Fruit fly (Drosophila melanogaster) whole organism, adult: Measurements from ENCODE around the gene CG5885.
A peak's percentile ranks its signal among the peaks of the same experiment; 100 is the strongest.

ENCODE experiments used
- CG11617 ChIP-seq: fragments of 200-800 bp; sonication (Bioruptor generic); optimal IDR thresholded peaks from 2 replicates; lab custom pipeline; 2017; ENCODE audit warnings: mild to moderate bottlenecking, missing biosample characterization, missing genetic modification reagents, missing genetic modification characterization
- CG12768 ChIP-seq: fragments of 200-800 bp; sonication (Bioruptor generic); optimal IDR thresholded peaks from 2 replicates; lab custom pipeline; 2017; ENCODE audit warnings: missing biosample characterization, missing genetic modification characterization, mild to moderate bottlenecking, moderate library complexity, missing genetic modification reagents
- CG14711 ChIP-seq: fragments of 200-800 bp; sonication (Bioruptor generic); optimal IDR thresholded peaks from 2 replicates; lab custom pipeline; 2018; ENCODE audit warnings: missing biosample characterization, mild to moderate bottlenecking, missing genetic modification characterization, moderate library complexity
- CG1620 ChIP-seq: fragments of 200-800 bp; sonication (Bioruptor generic); optimal IDR thresholded peaks from 2 replicates; lab custom pipeline; 2016; ENCODE audit warnings: missing biosample characterization, missing genetic modification characterization
- CG33017 ChIP-seq: fragments of 200-800 bp; sonication (Bioruptor generic); optimal IDR thresholded peaks from 2 replicates; lab custom pipeline; 2018; ENCODE audit warnings: missing biosample characterization, mild to moderate bottlenecking, missing genetic modification characterization, moderate library complexity
- CG5204 ChIP-seq: fragments of 200-800 bp; sonication (Bioruptor generic); optimal IDR thresholded peaks from 2 replicates; lab custom pipeline; 2016; ENCODE audit warnings: missing biosample characterization, missing genetic modification characterization
- CG7045 ChIP-seq: fragments of 200-800 bp; sonication (Bioruptor generic); optimal IDR thresholded peaks from 2 replicates; lab custom pipeline; 2017; ENCODE audit warnings: missing biosample characterization, mild to moderate bottlenecking, missing genetic modification characterization
- CG7101 ChIP-seq: fragments of 200-800 bp; sonication (Bioruptor generic); optimal IDR thresholded peaks from 2 replicates; lab custom pipeline; 2018; ENCODE audit warnings: missing biosample characterization, mild to moderate bottlenecking, missing genetic modification characterization, moderate library complexity
- Clk ChIP-seq: fragments of 200-800 bp; sonication (Bioruptor generic); optimal IDR thresholded peaks from 2 replicates; lab custom pipeline; 2017; ENCODE audit warnings: missing biosample characterization, missing genetic modification characterization
- Crg-1 ChIP-seq: fragments of 200-800 bp; sonication (Bioruptor generic); optimal IDR thresholded peaks from 2 replicates; lab custom pipeline; 2016; ENCODE audit warnings: missing biosample characterization, missing genetic modification characterization
- Hr96 ChIP-seq: fragments of 200-800 bp; sonication (Bioruptor generic); optimal IDR thresholded peaks from 2 replicates; lab custom pipeline; 2016; ENCODE audit warnings: missing biosample characterization, missing genetic modification characterization
- Mnt ChIP-seq: fragments of 200-800 bp; sonication (Bioruptor generic); optimal IDR thresholded peaks from 2 replicates; lab custom pipeline; 2016; ENCODE audit warnings: missing biosample characterization, mild to moderate bottlenecking, missing genetic modification characterization
- bab1 ChIP-seq: fragments of 200-800 bp; sonication (Bioruptor generic); optimal IDR thresholded peaks from 3 replicates; lab custom pipeline; 2019; ENCODE audit warnings: missing biosample characterization, mild to moderate bottlenecking, missing genetic modification characterization, moderate library complexity
- cic ChIP-seq: fragments of 200-800 bp; sonication (Bioruptor generic); optimal IDR thresholded peaks from 2 replicates; lab custom pipeline; 2017; ENCODE audit warnings: missing biosample characterization, mild to moderate bottlenecking, missing genetic modification characterization, moderate library complexity
- cnc ChIP-seq, 2 experiments: fragments of >200 bp; optimal IDR thresholded peaks; 2 replicates each; lab custom pipeline; 2017
- kay ChIP-seq: fragments of 200-800 bp; sonication (Bioruptor generic); peaks from one replicate; lab custom pipeline; 2016; ENCODE audit warnings: missing biosample characterization, missing genetic modification characterization, borderline replicate concordance
- ovo ChIP-seq: fragments of 200-800 bp; sonication (Bioruptor generic); optimal IDR thresholded peaks from 2 replicates; lab custom pipeline; 2016; ENCODE audit warnings: missing biosample characterization, missing genetic modification characterization
- pad ChIP-seq: fragments of 200-800 bp; sonication (Bioruptor generic); optimal IDR thresholded peaks from 3 replicates; lab custom pipeline; 2017; ENCODE audit warnings: missing biosample characterization, missing genetic modification characterization, mild to moderate bottlenecking, moderate library complexity, missing genetic modification reagents
- tj ChIP-seq: fragments of 200-800 bp; sonication (Bioruptor generic); optimal IDR thresholded peaks from 3 replicates; lab custom pipeline; 2017; ENCODE audit warnings: missing biosample characterization, mild to moderate bottlenecking, missing genetic modification characterization, moderate library complexity
- toe ChIP-seq: fragments of 200-800 bp; sonication (Bioruptor generic); optimal IDR thresholded peaks from 2 replicates; lab custom pipeline; 2016; ENCODE audit warnings: missing biosample characterization, missing genetic modification characterization

The CG5885 gene

dm6 chr2L:9938631-9939256 lies 20.6 kb upstream of the CG5885 start, which contains the start of the genes Datp and CG4619:
Datp (minus strand) TSS chr2L:9938790.
CG4619 (plus strand) TSS chr2L:9938863.
- peak; percentile 13 for TF ChIP-seq CG7045
- peak; percentile 45 for TF ChIP-seq CG11617 (GFP tag; lab: Kevin White, UChicago)
- no peak for TF ChIP-seq Clk
- TF ChIP-seq CG1620 (GFP tag; lab: Kevin White, UChicago) = peak; percentile 83
- TF ChIP-seq Hr96 = peak; percentile 66
- TF ChIP-seq ovo (GFP tag; lab: Kevin White, UChicago) = peak; percentile 39
- TF ChIP-seq cnc (optimal IDR thresholded peaks at IDR 0.05; lab: Kevin White, UChicago) = no peak
- peak; percentile 64 for TF ChIP-seq CG12768 (GFP tag; lab: Kevin White, UChicago)
- TF ChIP-seq CG7101 (tag; lab: Kevin White, UChicago) = peak; percentile 82
- TF ChIP-seq toe (GFP tag; lab: Kevin White, UChicago) = peak; percentile 59
- peak; percentile 77 for TF ChIP-seq pad
- peak; percentile 67 for TF ChIP-seq CG14711 (tag; lab: Kevin White, UChicago)
- TF ChIP-seq Mnt (GFP tag; lab: Kevin White, UChicago) = peak; percentile 84
- TF ChIP-seq CG33017 = peak; percentile 32
- TF ChIP-seq cic = peak; percentile 39
- no peak for TF ChIP-seq tj (GFP tag; lab: Kevin White, UChicago)
- TF ChIP-seq bab1 (GFP tag; lab: Kevin White, UChicago) = peak; percentile 47
- TF ChIP-seq CG5204 (GFP tag; lab: Kevin White, UChicago) = no peak
- no peak for TF ChIP-seq kay (GFP tag; lab: Kevin White, UChicago)
- peak; percentile 84 for TF ChIP-seq Crg-1 (GFP tag; lab: Kevin White, UChicago)

DNA sequence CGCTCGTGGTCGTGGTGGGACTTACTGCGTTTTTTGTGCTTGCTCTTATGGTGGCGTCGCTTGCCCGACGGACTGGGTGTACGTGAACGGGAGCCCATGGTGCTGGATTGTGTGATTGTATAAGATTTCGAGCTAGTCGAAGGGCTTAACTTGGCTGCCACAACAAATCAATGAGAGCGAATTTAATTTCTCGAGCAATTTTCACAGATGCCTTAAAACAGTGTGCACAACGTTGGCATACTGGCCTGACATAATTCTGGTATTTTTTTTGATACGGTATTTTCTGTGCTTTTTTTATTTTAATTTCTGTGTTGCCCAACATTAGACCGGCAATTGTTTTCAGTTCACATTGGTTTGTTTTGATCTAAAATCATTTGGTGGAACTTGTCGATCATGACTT lies 19.8 kb upstream of the CG5885 start, which contains the start of gene Arglu1:
Arglu1 (minus strand) TSS at position 227 of the 400 bp plus-strand sequence.
- peak; percentile 51 for TF ChIP-seq CG7101 (tag; lab: Kevin White, UChicago)
- TF ChIP-seq ovo (GFP tag; lab: Kevin White, UChicago) = no peak
- no peak for TF ChIP-seq CG33017
- peak; percentile 34 for TF ChIP-seq CG12768 (GFP tag; lab: Kevin White, UChicago)
- peak; percentile 46 for TF ChIP-seq bab1 (GFP tag; lab: Kevin White, UChicago)
- no peak for TF ChIP-seq cnc (optimal IDR thresholded peaks at IDR 0.05; lab: Kevin White, UChicago)
- no peak for TF ChIP-seq cic
- TF ChIP-seq CG11617 (GFP tag; lab: Kevin White, UChicago) = no peak
- no peak for TF ChIP-seq CG5204 (GFP tag; lab: Kevin White, UChicago)
- TF ChIP-seq CG7045 = no peak
- peak; percentile 49 for TF ChIP-seq Hr96
- peak; percentile 37 for TF ChIP-seq toe (GFP tag; lab: Kevin White, UChicago)
- peak; percentile 30 for TF ChIP-seq CG1620 (GFP tag; lab: Kevin White, UChicago)
- TF ChIP-seq pad = peak; percentile 45
- TF ChIP-seq Clk = peak; percentile 38
- TF ChIP-seq Crg-1 (GFP tag; lab: Kevin White, UChicago) = no peak
- peak; percentile 34 for TF ChIP-seq Mnt (GFP tag; lab: Kevin White, UChicago)
- TF ChIP-seq kay (GFP tag; lab: Kevin White, UChicago) = no peak
- peak; percentile 35 for TF ChIP-seq CG14711 (tag; lab: Kevin White, UChicago)
- TF ChIP-seq tj (GFP tag; lab: Kevin White, UChicago) = no peak

DNA sequence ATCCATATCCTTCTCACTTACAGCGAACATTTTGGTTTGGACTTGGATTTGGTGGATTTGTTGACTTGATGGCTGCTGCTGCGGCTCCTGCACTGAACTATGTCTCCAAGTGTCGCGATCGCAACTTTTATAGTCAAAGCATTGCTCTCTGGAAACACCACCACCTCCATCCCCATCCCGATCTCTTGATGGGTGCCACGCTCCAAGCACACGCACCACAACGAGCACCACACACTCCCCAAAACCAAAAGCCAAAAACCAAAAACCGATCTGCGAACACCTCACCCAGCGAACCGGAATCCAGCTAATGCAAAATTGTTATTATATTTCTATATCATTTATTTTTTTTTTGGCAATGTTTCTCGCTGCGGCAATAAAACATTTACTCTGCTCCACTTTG lies 14.9 kb upstream of the CG5885 start, which contains the start of gene Cpr30F:
Cpr30F (minus strand) TSS at position 101 of the 400 bp plus-strand sequence.
- no peak for TF ChIP-seq CG14711 (tag; lab: Kevin White, UChicago)

DNA sequence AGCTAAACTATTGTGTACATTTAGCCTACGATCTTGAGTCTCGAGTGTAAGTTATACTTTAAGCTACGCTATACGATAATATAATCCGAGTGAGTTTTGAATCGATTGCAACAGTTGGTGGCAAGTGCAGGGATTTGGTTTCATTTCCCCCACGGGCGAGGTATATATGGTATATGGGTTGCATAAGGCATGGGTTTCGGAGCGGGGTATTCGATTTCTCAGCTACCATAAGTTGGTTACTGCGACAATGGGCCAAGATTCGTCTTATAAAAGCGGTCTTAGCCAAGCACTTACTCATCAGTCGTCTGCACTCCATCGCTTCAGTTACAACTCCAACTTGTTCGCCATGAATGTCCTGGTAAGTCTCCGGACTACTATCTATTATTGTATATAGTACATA lies 12.2 kb upstream of the CG5885 start, which contains the start of gene CG42367:
CG42367 (plus strand) TSS at position 301 of the 400 bp plus-strand sequence.
- TF ChIP-seq CG5204 (GFP tag; lab: Kevin White, UChicago) (no peak), CG7101 (tag; lab: Kevin White, UChicago) (no peak), CG33017 (no peak), pad (no peak), kay (GFP tag; lab: Kevin White, UChicago) (no peak), cic (no peak), Crg-1 (GFP tag; lab: Kevin White, UChicago) (no peak), tj (GFP tag; lab: Kevin White, UChicago) (no peak), bab1 (GFP tag; lab: Kevin White, UChicago) (no peak), Mnt (GFP tag; lab: Kevin White, UChicago) (no peak), CG12768 (GFP tag; lab: Kevin White, UChicago) (no peak), cnc (optimal IDR thresholded peaks at IDR 0.05; lab: Kevin White, UChicago) (no peak), CG7045 (no peak), toe (GFP tag; lab: Kevin White, UChicago) (no peak), ovo (GFP tag; lab: Kevin White, UChicago) (no peak), CG14711 (tag; lab: Kevin White, UChicago) (no peak), CG11617 (GFP tag; lab: Kevin White, UChicago) (no peak)

- TF ChIP-seq tj (GFP tag; lab: Kevin White, UChicago) = no peak
- no peak for TF ChIP-seq CG7045
- TF ChIP-seq CG1620 (GFP tag; lab: Kevin White, UChicago) = no peak
- TF ChIP-seq CG33017 = no peak
- no peak for TF ChIP-seq bab1 (GFP tag; lab: Kevin White, UChicago)
- TF ChIP-seq CG7101 (tag; lab: Kevin White, UChicago) = no peak
- TF ChIP-seq pad = no peak
- TF ChIP-seq toe (GFP tag; lab: Kevin White, UChicago) = no peak
- no peak for TF ChIP-seq CG11617 (GFP tag; lab: Kevin White, UChicago)
- no peak for TF ChIP-seq cnc (optimal IDR thresholded peaks at IDR 0.05; lab: Kevin White, UChicago)
- no peak for TF ChIP-seq kay (GFP tag; lab: Kevin White, UChicago)
- no peak for TF ChIP-seq CG12768 (GFP tag; lab: Kevin White, UChicago)
- no peak for TF ChIP-seq Mnt (GFP tag; lab: Kevin White, UChicago)
- no peak for TF ChIP-seq cic
- no peak for TF ChIP-seq Clk
- no peak for TF ChIP-seq ovo (GFP tag; lab: Kevin White, UChicago)
- TF ChIP-seq Crg-1 (GFP tag; lab: Kevin White, UChicago) = no peak
- TF ChIP-seq Hr96 = no peak
These were observed 6.6 kb upstream of the CG5885 start, which contains the start of the genes TbCMF46 and CG42366 for dm6 chr2L:9924765-9925164. TbCMF46 (minus strand) TSS chr2L:9924865. CG42366 (plus strand) TSS chr2L:9925161.
